Fruit fly (Drosophila melanogaster): ENCODE results near the gene alphaTub67C.

- TF ChIP-seq ttk (optimal IDR thresholded peaks at IDR 0.05) (no peak), insv (optimal IDR thresholded peaks at IDR 0.05) (no peak), h (optimal IDR thresholded peaks at IDR 0.05) (no peak), psq (optimal IDR thresholded peaks at IDR 0.05) (no peak)
Measured at dm6 chr3L:9690798-9691475, 9.9 kb downstream of the alphaTub67C start.

All from Kc167 (cell line).